Fruit fly (Drosophila melanogaster) whole organism, embryonic: ENCODE results near the gene Tim17a2.

Source experiments
- Atf3 ChIP-seq: fragments of 200-800 bp; sonication (Bioruptor generic); optimal IDR thresholded peaks from 3 replicates; lab custom pipeline; 2016; ENCODE audit warnings: missing biosample characterization, missing genetic modification characterization
- B-H1 ChIP-seq: fragments of 200-800 bp; sonication (Bioruptor generic); IDR thresholded peaks from 3 replicates; pipeline ENCODE4 v1.3.6; 2022; ENCODE audit warnings: missing biosample characterization, missing genetic modification characterization
- CG10321 ChIP-seq: fragments of 200-800 bp; sonication (Bioruptor generic); IDR thresholded peaks from 2 replicates; pipeline ENCODE4 v1.3.6; 2022; ENCODE audit warnings: missing biosample characterization, missing genetic modification characterization
- CG11695 ChIP-seq: fragments of 200-800 bp; sonication (Bioruptor generic); IDR thresholded peaks from 3 replicates; pipeline ENCODE4 v1.3.6; 2022; ENCODE audit warnings: missing biosample characterization, missing genetic modification characterization
- CG14667 ChIP-seq: fragments of 200-800 bp; sonication (Bioruptor generic); IDR thresholded peaks from 2 replicates; pipeline ENCODE4 v1.3.6; 2022; ENCODE audit warnings: missing biosample characterization, missing genetic modification characterization
- CG1529 ChIP-seq: fragments of 200-800 bp; sonication (Bioruptor generic); optimal IDR thresholded peaks from 3 replicates; lab custom pipeline; 2018; ENCODE audit warnings: missing biosample characterization, missing genetic modification characterization
- CG1602 ChIP-seq: fragments of 200-800 bp; sonication (Bioruptor generic); optimal IDR thresholded peaks from 3 replicates; lab custom pipeline; 2016; ENCODE audit warnings: missing biosample characterization, missing genetic modification characterization
- CG16779 ChIP-seq: fragments of 200-800 bp; sonication (Bioruptor generic); IDR thresholded peaks from 2 replicates; pipeline ENCODE4 v1.3.6; 2022; ENCODE audit warnings: missing biosample characterization, missing genetic modification characterization
- CG2199 ChIP-seq: fragments of 200-800 bp; sonication (Bioruptor generic); IDR thresholded peaks from 3 replicates; pipeline ENCODE4 v1.3.6; 2022; ENCODE audit warnings: missing biosample characterization, missing genetic modification characterization
- CG2678 ChIP-seq: fragments of 200-800 bp; sonication (Bioruptor generic); optimal IDR thresholded peaks from 3 replicates; lab custom pipeline; 2019; ENCODE audit warnings: missing biosample characterization, mild to moderate bottlenecking, missing genetic modification characterization, moderate library complexity
- CG2889 ChIP-seq: fragments of 200-800 bp; sonication (Bioruptor generic); IDR thresholded peaks from 3 replicates; pipeline ENCODE4 v1.3.6; 2022; ENCODE audit warnings: missing biosample characterization, missing genetic modification characterization
- CG3065 ChIP-seq: fragments of 200-800 bp; sonication (Bioruptor generic); optimal IDR thresholded peaks from 2 replicates; lab custom pipeline; 2016; ENCODE audit warnings: missing biosample characterization, missing genetic modification characterization
- CG34376 ChIP-seq: fragments of 200-800 bp; sonication (Bioruptor generic); optimal IDR thresholded peaks from 2 replicates; lab custom pipeline; 2018; ENCODE audit warnings: missing biosample characterization, mild to moderate bottlenecking, missing genetic modification characterization
- CG4328 ChIP-seq: fragments of 200-800 bp; sonication (Bioruptor generic); optimal IDR thresholded peaks from 3 replicates; lab custom pipeline; 2017; ENCODE audit warnings: missing biosample characterization, missing genetic modification reagents, missing genetic modification characterization
- CG6791 ChIP-seq: fragments of 200-800 bp; sonication (Bioruptor generic); IDR thresholded peaks from 3 replicates; pipeline ENCODE4 v1.3.6; 2022; ENCODE audit warnings: missing biosample characterization, missing genetic modification characterization; ENCODE audit not compliant: partially characterized antibody
- CG7357 ChIP-seq: fragments of 200-800 bp; sonication (Bioruptor generic); IDR thresholded peaks from 3 replicates; pipeline ENCODE4 v1.3.6; 2022; ENCODE audit warnings: missing biosample characterization, missing genetic modification characterization
- CG8290 ChIP-seq, 3 experiments: fragments of 200-800 bp; sonication (Bioruptor generic); optimal IDR thresholded peaks; 2 replicates each; lab custom pipeline; 2016 to 2019; ENCODE audit warnings: missing biosample characterization in 3 of 3, missing genetic modification characterization in 3 of 3, mild to moderate bottlenecking in 2 of 3, moderate library complexity in 1 of 3
- CG8765 ChIP-seq: fragments of 200-800 bp; sonication (Bioruptor generic); IDR thresholded peaks from 2 replicates; pipeline ENCODE4 v1.3.6; 2022; ENCODE audit warnings: missing biosample characterization, missing genetic modification characterization
- CG9437 ChIP-seq: fragments of 200-800 bp; sonication (Bioruptor generic); optimal IDR thresholded peaks from 2 replicates; lab custom pipeline; 2018; ENCODE audit warnings: missing biosample characterization, mild to moderate bottlenecking, missing genetic modification characterization
- CG9727 ChIP-seq: fragments of 200-800 bp; sonication (Bioruptor generic); optimal IDR thresholded peaks from 3 replicates; lab custom pipeline; 2017; ENCODE audit warnings: missing biosample characterization, mild to moderate bottlenecking, missing genetic modification characterization
- Ets65A ChIP-seq: fragments of 200-800 bp; sonication (Bioruptor generic); peaks from one replicate; lab custom pipeline; 2016; ENCODE audit warnings: missing biosample characterization, missing genetic modification characterization
- HLH54F ChIP-seq: fragments of 200-800 bp; sonication (Bioruptor generic); optimal IDR thresholded peaks from 3 replicates; lab custom pipeline; 2016; ENCODE audit warnings: missing biosample characterization, missing genetic modification characterization
- HmgZ ChIP-seq: fragments of 200-800 bp; sonication (Bioruptor generic); optimal IDR thresholded peaks from 2 replicates; lab custom pipeline; 2018; ENCODE audit warnings: missing biosample characterization, mild to moderate bottlenecking, missing genetic modification characterization
- Hr39 ChIP-seq: fragments of >200 bp; optimal IDR thresholded peaks from 2 replicates; lab custom pipeline; 2017
- Lpt ChIP-seq: fragments of >200 bp; optimal IDR thresholded peaks from 2 replicates; lab custom pipeline; 2018; ENCODE audit warnings: missing biosample characterization, missing genetic modification characterization
- Nf-YC ChIP-seq: fragments of 200-800 bp; optimal IDR thresholded peaks from 3 replicates; lab custom pipeline; 2019; ENCODE audit warnings: missing biosample characterization, mild to moderate bottlenecking, missing genetic modification characterization, moderate library complexity
- Pdp1 ChIP-seq, 2 experiments: fragments of 200-800 bp; sonication (Bioruptor generic); optimal IDR thresholded peaks; 3 replicates each; lab custom pipeline; 2016; ENCODE audit warnings: missing biosample characterization in 2 of 2, missing genetic modification characterization in 2 of 2, mild to moderate bottlenecking in 1 of 2, moderate library complexity in 1 of 2
- Ssrp ChIP-seq: fragments of 200-800 bp; sonication (Bioruptor generic); optimal IDR thresholded peaks from 2 replicates; lab custom pipeline; 2018; ENCODE audit warnings: missing biosample characterization, mild to moderate bottlenecking, missing genetic modification characterization, moderate library complexity
- Usf ChIP-seq: fragments of 200-800 bp; sonication (Bioruptor generic); optimal IDR thresholded peaks from 2 replicates; lab custom pipeline; 2017; ENCODE audit warnings: missing genotype, missing biosample characterization, missing genetic modification characterization
- Xrp1 ChIP-seq: fragments of 200-800 bp; sonication (Bioruptor generic); IDR thresholded peaks from 2 replicates; pipeline ENCODE4 v1.3.6; 2022; ENCODE audit warnings: missing biosample characterization, missing genetic modification characterization
- abd-A ChIP-seq: fragments of 200-800 bp; sonication (Bioruptor generic); optimal IDR thresholded peaks from 3 replicates; lab custom pipeline; 2019; ENCODE audit warnings: missing biosample characterization, mild to moderate bottlenecking, missing genetic modification characterization, moderate library complexity
- al ChIP-seq: fragments of 200-800 bp; sonication (Bioruptor generic); IDR thresholded peaks from 2 replicates; pipeline ENCODE4 v1.3.6; 2022; ENCODE audit warnings: missing biosample characterization, missing genetic modification characterization
- bigmax ChIP-seq: fragments of 200-800 bp; sonication (Bioruptor generic); optimal IDR thresholded peaks from 2 replicates; lab custom pipeline; 2018; ENCODE audit warnings: missing biosample characterization, mild to moderate bottlenecking, missing genetic modification characterization
- btn ChIP-seq: fragments of 200-800 bp; sonication (Bioruptor generic); optimal IDR thresholded peaks from 2 replicates; lab custom pipeline; 2016; ENCODE audit warnings: missing biosample characterization, missing genetic modification characterization
- danr ChIP-seq: fragments of 200-800 bp; sonication (Bioruptor generic); IDR thresholded peaks from 2 replicates; pipeline ENCODE4 v1.3.6; 2022; ENCODE audit warnings: missing biosample characterization, missing genetic modification characterization
- dmrt99B ChIP-seq: fragments of 200-800 bp; sonication (Bioruptor generic); optimal IDR thresholded peaks from 2 replicates; lab custom pipeline; 2018; ENCODE audit warnings: missing biosample characterization, mild to moderate bottlenecking, missing genetic modification characterization, moderate library complexity
- gem ChIP-seq: fragments of 200-800 bp; sonication (Bioruptor generic); optimal IDR thresholded peaks from 2 replicates; lab custom pipeline; 2019; ENCODE audit warnings: missing biosample characterization, mild to moderate bottlenecking, missing genetic modification characterization, moderate library complexity
- grau ChIP-seq: fragments of 200-800 bp; optimal IDR thresholded peaks from 3 replicates; lab custom pipeline; 2019; ENCODE audit warnings: missing biosample characterization, mild to moderate bottlenecking, missing genetic modification characterization, moderate library complexity
- gro ChIP-seq: fragments of 200-800 bp; sonication (Bioruptor generic); optimal IDR thresholded peaks from 2 replicates; lab custom pipeline; 2016; ENCODE audit warnings: missing biosample characterization, missing genetic modification characterization
- hth ChIP-seq: fragments of >200 bp; optimal IDR thresholded peaks from 2 replicates; lab custom pipeline; 2017; ENCODE audit warnings: inconsistent platforms
- jing ChIP-seq: fragments of 200-800 bp; sonication (Bioruptor generic); optimal IDR thresholded peaks from 2 replicates; lab custom pipeline; 2018; ENCODE audit warnings: missing biosample characterization, mild to moderate bottlenecking, missing genetic modification characterization
- pita ChIP-seq: fragments of 200-800 bp; sonication (Bioruptor generic); optimal IDR thresholded peaks from 2 replicates; lab custom pipeline; 2017; ENCODE audit warnings: missing biosample characterization, mild to moderate bottlenecking, missing genetic modification characterization
- ranshi ChIP-seq: fragments of 200-800 bp; sonication (Bioruptor generic); IDR thresholded peaks from 2 replicates; pipeline ENCODE4 v1.3.6; 2022; ENCODE audit warnings: missing biosample characterization, missing genetic modification characterization
- sd ChIP-seq: fragments of 200-800 bp; sonication (Bioruptor generic); optimal IDR thresholded peaks from 3 replicates; lab custom pipeline; 2018; ENCODE audit warnings: missing biosample characterization, mild to moderate bottlenecking, missing genetic modification characterization, moderate library complexity
- sens-2 ChIP-seq: fragments of 200-800 bp; sonication (Bioruptor generic); IDR thresholded peaks from 2 replicates; pipeline ENCODE4 v1.3.6; 2022; ENCODE audit warnings: missing biosample characterization, missing genetic modification characterization
- so ChIP-seq: fragments of 200-800 bp; sonication (Bioruptor generic); IDR thresholded peaks from 3 replicates; pipeline ENCODE4 v1.3.6; 2022; ENCODE audit warnings: missing biosample characterization, missing genetic modification characterization
- stwl ChIP-seq: fragments of 200-800 bp; sonication (Bioruptor generic); optimal IDR thresholded peaks from 3 replicates; lab custom pipeline; 2018; ENCODE audit warnings: missing biosample characterization, mild to moderate bottlenecking, missing genetic modification characterization, moderate library complexity

Gene Tim17a2

dm6 chr3R:5263311-5264250 is 1.1 kb upstream of the Tim17a2 start (continued):
- TF ChIP-seq stwl (tag; lab: Kevin White, UChicago): no peak
- TF ChIP-seq gro (GFP tag; lab: Kevin White, UChicago): peak; percentile 33
- TF ChIP-seq CG1529 (GFP tag; lab: Kevin White, UChicago): peak; percentile 52
- peak; percentile 94 for TF ChIP-seq CG2678 (tag; lab: Kevin White, UChicago)
- peak; percentile 90 for TF ChIP-seq CG11695 (GFP tag; lab: Robert Waterston, UW)
- no peak; the same call in 1 of the 2 replicates for TF ChIP-seq CG14667 (GFP tag; lab: Robert Waterston, UW)
- peak; percentile 87 for TF ChIP-seq Nf-YC (tag; lab: Kevin White, UChicago)
- peak; percentile 52 for TF ChIP-seq Atf3 (GFP tag; lab: Kevin White, UChicago)
- TF ChIP-seq ranshi (GFP tag; lab: Robert Waterston, UW): no peak; the same call in 1 of the 2 replicates
- TF ChIP-seq CG8765 (GFP tag; lab: Robert Waterston, UW): no peak
- no peak for TF ChIP-seq sens-2
- peak; percentile 85 for TF ChIP-seq CG9437 (GFP tag; lab: Kevin White, UChicago)
- TF ChIP-seq CG2889 (GFP tag; lab: Robert Waterston, UW): 0 out of 3 replicates have a peak, but pooled peaks have one; percentile 39
- peak; percentile 64 for TF ChIP-seq Ets65A (GFP tag; lab: Kevin White, UChicago)
- peak; percentile 91 for TF ChIP-seq grau
- peak; percentile 91 for TF ChIP-seq CG9727 (GFP tag; lab: Kevin White, UChicago)
- TF ChIP-seq jing: peak; percentile 41
- peak; percentile 71 for TF ChIP-seq CG1602 (GFP tag; lab: Kevin White, UChicago)
- TF ChIP-seq CG16779: no peak
- no peak for TF ChIP-seq HmgZ
- TF ChIP-seq CG6791 (GFP tag; lab: Robert Waterston, UW): no peak
- no peak for TF ChIP-seq Lpt
- no peak for TF ChIP-seq btn (GFP tag; lab: Kevin White, UChicago)
- peak; percentile 73 for TF ChIP-seq CG7357 (GFP tag; lab: Robert Waterston, UW)
- peak; percentile 87 for TF ChIP-seq Ssrp (tag; lab: Kevin White, UChicago)
- peak; percentile 84 for TF ChIP-seq abd-A
- TF ChIP-seq pita (GFP tag; lab: Kevin White, UChicago): no peak
- peak; percentile 51; the same call in 2 of the 3 replicates for TF ChIP-seq B-H1 (GFP tag; lab: Robert Waterston, UW)
- peak; percentile 94 for TF ChIP-seq gem (tag; lab: Kevin White, UChicago)
- no peak for TF ChIP-seq Hr39 (lab: Kevin White, UChicago)
- no peak for TF ChIP-seq CG34376
- TF ChIP-seq CG8290 (GFP tag; optimal IDR thresholded peaks at IDR 0.05; lab: Kevin White, UChicago): peak; percentile 16
- TF ChIP-seq CG8290 (tag; optimal IDR thresholded peaks at IDR 0.05; lab: Kevin White, UChicago): peak in 1 of 2 experiments; percentile 61
- TF ChIP-seq al: peak; percentile 79
- no peak for TF ChIP-seq HLH54F (GFP tag; lab: Kevin White, UChicago)
- TF ChIP-seq dmrt99B (tag; lab: Kevin White, UChicago): peak; percentile 90
- TF ChIP-seq, all 482 proteins: peak for 318

DNA sequence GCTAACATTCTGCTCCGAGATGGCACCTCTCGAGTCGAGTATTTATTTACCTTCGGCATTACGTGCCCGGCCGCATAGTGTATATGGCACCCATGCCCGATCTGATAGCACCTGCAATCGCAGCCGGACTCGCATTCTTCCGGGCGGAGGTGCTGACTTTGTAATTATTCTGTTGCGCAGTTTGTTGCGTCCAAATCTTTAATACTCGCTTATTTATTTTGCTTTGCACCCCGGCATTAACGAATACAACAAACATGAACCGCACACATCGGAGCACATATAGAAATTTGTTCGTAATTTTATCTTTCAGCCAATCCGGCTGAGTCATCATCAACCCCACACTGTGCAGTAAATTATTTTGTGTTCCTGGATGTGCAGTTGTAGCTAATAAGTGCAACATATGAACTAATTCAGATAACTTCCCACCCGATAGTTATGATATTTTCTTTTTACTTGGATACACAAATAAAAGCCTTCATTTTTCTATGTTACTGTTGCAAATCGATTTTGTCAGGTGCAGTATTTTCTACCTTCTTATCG is 426 bp downstream of the Tim17a2 start:
- TF ChIP-seq Ets65A (GFP tag; lab: Kevin White, UChicago) (peak; percentile 19), Pdp1 (GFP tag; optimal IDR thresholded peaks at IDR 0.05; lab: Kevin White, UChicago) (peak in 1 of 2 experiments; percentile 5), CG10321 (GFP tag; lab: Robert Waterston, UW) (no peak), bigmax (GFP tag; lab: Kevin White, UChicago) (no peak), CG3065 (no peak), CG4328 (GFP tag; lab: Kevin White, UChicago) (no peak), sd (tag; lab: Kevin White, UChicago) (peak; percentile 5), Usf (GFP tag; lab: Kevin White, UChicago) (no peak), Xrp1 (GFP tag; lab: Robert Waterston, UW) (0 out of 2 replicates have a peak, but pooled peaks have one; percentile 6), CG2199 (GFP tag; lab: Robert Waterston, UW) (peak; percentile 41; the same call in 1 of the 3 replicates), hth (lab: Kevin White, UChicago) (no peak), danr (GFP tag; lab: Robert Waterston, UW) (no peak), so (GFP tag; lab: Robert Waterston, UW) (0 out of 3 replicates have a peak, but pooled peaks have one; percentile 15)
- TF ChIP-seq, all 482 proteins: peak for 6
